Fruit fly (Drosophila melanogaster) whole organism, embryonic: ENCODE data around the gene ast.

ENCODE experiments used
- Bgb ChIP-seq: fragments of 200-800 bp; sonication (Bioruptor generic); IDR thresholded peaks from 2 replicates; pipeline ENCODE4 v1.3.6; 2022; ENCODE audit warnings: missing biosample characterization, missing genetic modification characterization; ENCODE audit not compliant: partially characterized antibody
- CG10267 ChIP-seq: fragments of 200-800 bp; sonication (Bioruptor generic); optimal IDR thresholded peaks from 2 replicates; lab custom pipeline; 2018; ENCODE audit warnings: missing biosample characterization, mild to moderate bottlenecking, missing genetic modification characterization, moderate library complexity
- CG11560 ChIP-seq: fragments of 200-800 bp; sonication (Bioruptor generic); IDR thresholded peaks from 3 replicates; pipeline ENCODE4 v1.3.6; 2022; ENCODE audit warnings: missing biosample characterization, missing genetic modification characterization
- CG12299 ChIP-seq: fragments of 200-800 bp; sonication (Bioruptor generic); optimal IDR thresholded peaks from 2 replicates; lab custom pipeline; 2018; ENCODE audit warnings: missing biosample characterization, mild to moderate bottlenecking, missing genetic modification characterization
- CG1233 ChIP-seq: fragments of 200-800 bp; sonication (Bioruptor generic); optimal IDR thresholded peaks from 4 replicates; lab custom pipeline; 2018; ENCODE audit warnings: missing biosample characterization, mild to moderate bottlenecking, missing genetic modification characterization
- CG13296 ChIP-seq: fragments of 200-800 bp; sonication (Bioruptor generic); optimal IDR thresholded peaks from 3 replicates; lab custom pipeline; 2018; ENCODE audit warnings: missing biosample characterization, mild to moderate bottlenecking, missing genetic modification characterization
- CG13775 ChIP-seq: fragments of 200-800 bp; sonication (Bioruptor generic); optimal IDR thresholded peaks from 3 replicates; lab custom pipeline; 2017; ENCODE audit warnings: missing biosample characterization, mild to moderate bottlenecking, missing genetic modification characterization
- CG14441 ChIP-seq: fragments of 200-800 bp; sonication (Bioruptor generic); IDR thresholded peaks from 2 replicates; pipeline ENCODE4 v1.3.6; 2022; ENCODE audit warnings: missing biosample characterization, missing genetic modification characterization
- CG17802 ChIP-seq: fragments of 200-800 bp; sonication (Bioruptor generic); optimal IDR thresholded peaks from 2 replicates; lab custom pipeline; 2018; ENCODE audit warnings: missing biosample characterization, mild to moderate bottlenecking, missing genetic modification characterization, moderate library complexity
- CG17829 ChIP-seq: fragments of 200-800 bp; optimal IDR thresholded peaks from 2 replicates; lab custom pipeline; 2019; ENCODE audit warnings: missing biosample characterization, mild to moderate bottlenecking, missing genetic modification characterization, moderate library complexity
- CG30431 ChIP-seq: fragments of 200-800 bp; sonication (Bioruptor generic); optimal IDR thresholded peaks from 2 replicates; lab custom pipeline; 2017; ENCODE audit warnings: missing biosample characterization, missing genetic modification characterization
- CG31365 ChIP-seq: fragments of 200-800 bp; sonication (Bioruptor generic); optimal IDR thresholded peaks from 2 replicates; lab custom pipeline; 2018; ENCODE audit warnings: missing biosample characterization, mild to moderate bottlenecking, missing genetic modification characterization
- CG6175 ChIP-seq: fragments of 200-800 bp; sonication (Bioruptor generic); IDR thresholded peaks from 3 replicates; pipeline ENCODE4 v1.3.6; 2022; ENCODE audit warnings: missing biosample characterization, missing genetic modification characterization
- CG6654 ChIP-seq: fragments of 200-800 bp; sonication (Bioruptor generic); optimal IDR thresholded peaks from 2 replicates; lab custom pipeline; 2017; ENCODE audit warnings: missing biosample characterization, mild to moderate bottlenecking, missing genetic modification characterization
- CG6813 ChIP-seq: fragments of 200-800 bp; sonication (Bioruptor generic); optimal IDR thresholded peaks from 2 replicates; lab custom pipeline; 2017; ENCODE audit warnings: missing biosample characterization, missing genetic modification characterization, mild to moderate bottlenecking, moderate library complexity, missing genetic modification reagents
- CG8281 ChIP-seq: fragments of 200-800 bp; sonication (Bioruptor generic); optimal IDR thresholded peaks from 2 replicates; lab custom pipeline; 2018; ENCODE audit warnings: missing biosample characterization, mild to moderate bottlenecking, missing genetic modification characterization, moderate library complexity
- CG9609 ChIP-seq: fragments of 200-800 bp; sonication (Bioruptor generic); optimal IDR thresholded peaks from 3 replicates; lab custom pipeline; 2016; ENCODE audit warnings: missing biosample characterization, missing genetic modification characterization
- CG9932 ChIP-seq: fragments of 200-800 bp; sonication (Bioruptor generic); IDR thresholded peaks from 2 replicates; pipeline ENCODE4 v1.3.6; 2022; ENCODE audit warnings: missing biosample characterization, missing genetic modification characterization
- Dek ChIP-seq: fragments of 200-800 bp; sonication (Bioruptor generic); optimal IDR thresholded peaks from 3 replicates; lab custom pipeline; 2019; ENCODE audit warnings: missing biosample characterization, mild to moderate bottlenecking, missing genetic modification characterization, moderate library complexity
- Doc2 ChIP-seq: fragments of 200-800 bp; sonication (Bioruptor generic); IDR thresholded peaks from 2 replicates; pipeline ENCODE4 v1.3.6; 2022; ENCODE audit warnings: missing biosample characterization, missing genetic modification characterization
- E2f1 ChIP-seq: fragments of 200-800 bp; sonication (Bioruptor generic); IDR thresholded peaks from 2 replicates; pipeline ENCODE4 v1.3.6; 2022; ENCODE audit warnings: missing biosample characterization, missing genetic modification characterization
- Fer3 ChIP-seq: fragments of 200-800 bp; sonication (Bioruptor generic); optimal IDR thresholded peaks from 2 replicates; lab custom pipeline; 2018; ENCODE audit warnings: missing biosample characterization, mild to moderate bottlenecking, missing genetic modification characterization, moderate library complexity
- GATAe ChIP-seq: fragments of 200-800 bp; sonication (Bioruptor generic); conservative IDR thresholded peaks from 2 replicates; pipeline ENCODE4 v1.3.6; 2022; ENCODE audit warnings: missing biosample characterization, missing genetic modification characterization
- MTF-1 ChIP-seq: fragments of 200-800 bp; sonication (Bioruptor generic); optimal IDR thresholded peaks from 2 replicates; lab custom pipeline; 2018; ENCODE audit warnings: missing biosample characterization, mild to moderate bottlenecking, missing genetic modification characterization, borderline replicate concordance
- Mrtf ChIP-seq: fragments of 200-800 bp; sonication (Bioruptor generic); IDR thresholded peaks from 3 replicates; pipeline ENCODE4 v1.3.6; 2022; ENCODE audit warnings: missing biosample characterization, missing genetic modification characterization
- NC2α ChIP-seq: fragments of 200-800 bp; sonication (Bioruptor generic); optimal IDR thresholded peaks from 2 replicates; lab custom pipeline; 2016; ENCODE audit warnings: missing biosample characterization, missing genetic modification characterization
- NK7.1 ChIP-seq: fragments of 200-800 bp; sonication (Bioruptor generic); optimal IDR thresholded peaks from 3 replicates; lab custom pipeline; 2016; ENCODE audit warnings: missing biosample characterization, missing genetic modification characterization
- Opbp ChIP-seq: fragments of 200-800 bp; sonication (Bioruptor generic); IDR thresholded peaks from 3 replicates; pipeline ENCODE4 v1.3.6; 2022; ENCODE audit warnings: missing biosample characterization, missing genetic modification characterization; ENCODE audit not compliant: partially characterized antibody
- Spps ChIP-seq: fragments of 200-800 bp; sonication (Bioruptor generic); optimal IDR thresholded peaks from 2 replicates; lab custom pipeline; 2018; ENCODE audit warnings: missing biosample characterization, mild to moderate bottlenecking, missing genetic modification characterization
- Ssrp ChIP-seq: fragments of 200-800 bp; sonication (Bioruptor generic); optimal IDR thresholded peaks from 2 replicates; lab custom pipeline; 2018; ENCODE audit warnings: missing biosample characterization, mild to moderate bottlenecking, missing genetic modification characterization, moderate library complexity
- TFAM ChIP-seq: fragments of 200-800 bp; sonication (Bioruptor generic); optimal IDR thresholded peaks from 2 replicates; lab custom pipeline; 2017; ENCODE audit warnings: missing biosample characterization, missing genetic modification characterization, inconsistent platforms
- abd-A ChIP-seq: fragments of 200-800 bp; sonication (Bioruptor generic); optimal IDR thresholded peaks from 3 replicates; lab custom pipeline; 2019; ENCODE audit warnings: missing biosample characterization, mild to moderate bottlenecking, missing genetic modification characterization, moderate library complexity
- ac ChIP-seq: fragments of 200-800 bp; sonication (Bioruptor generic); optimal IDR thresholded peaks from 3 replicates; lab custom pipeline; 2017; ENCODE audit warnings: missing biosample characterization, mild to moderate bottlenecking, missing genetic modification characterization
- crp ChIP-seq, 2 experiments: fragments of 200-800 bp; sonication (Bioruptor generic); optimal IDR thresholded peaks; 2 replicates in 1 of 2; 3 replicates in 1 of 2; lab custom pipeline; 2017; ENCODE audit warnings: missing biosample characterization in 2 of 2, missing genetic modification characterization in 2 of 2, mild to moderate bottlenecking in 1 of 2, moderate library complexity in 1 of 2
- dmrt11E ChIP-seq: fragments of 200-800 bp; sonication (Bioruptor generic); optimal IDR thresholded peaks from 3 replicates; lab custom pipeline; 2018; ENCODE audit warnings: missing biosample characterization, mild to moderate bottlenecking, missing genetic modification characterization, moderate library complexity
- dmrt99B ChIP-seq: fragments of 200-800 bp; sonication (Bioruptor generic); optimal IDR thresholded peaks from 2 replicates; lab custom pipeline; 2018; ENCODE audit warnings: missing biosample characterization, mild to moderate bottlenecking, missing genetic modification characterization, moderate library complexity
- dpn ChIP-seq, 2 experiments: fragments of 200-800 bp; sonication (Bioruptor generic); optimal IDR thresholded peaks; 3 replicates each; lab custom pipeline; 2016; ENCODE audit warnings: missing biosample characterization in 2 of 2, missing genetic modification characterization in 2 of 2
- fru ChIP-seq: fragments of >200 bp; optimal IDR thresholded peaks from 2 replicates; lab custom pipeline; 2017
- gce ChIP-seq: fragments of 200-800 bp; sonication (Bioruptor generic); IDR thresholded peaks from 3 replicates; pipeline ENCODE4 v1.3.6; 2022; ENCODE audit warnings: missing biosample characterization, missing genetic modification characterization
- gsb ChIP-seq: fragments of 200-800 bp; sonication (Bioruptor generic); IDR thresholded peaks from 2 replicates; pipeline ENCODE4 v1.3.6; 2022; ENCODE audit warnings: missing biosample characterization, missing genetic modification characterization
- nerfin-2 ChIP-seq: fragments of 200-800 bp; sonication (Bioruptor generic); IDR thresholded peaks from 2 replicates; pipeline ENCODE4 v1.3.6; 2022; ENCODE audit warnings: missing biosample characterization, missing genetic modification characterization; ENCODE audit not compliant: partially characterized antibody
- nmo ChIP-seq: fragments of 200-800 bp; sonication (Bioruptor generic); optimal IDR thresholded peaks from 2 replicates; lab custom pipeline; 2018; ENCODE audit warnings: missing biosample characterization, mild to moderate bottlenecking, missing genetic modification characterization, moderate library complexity
- phol ChIP-seq: fragments of 200-800 bp; sonication (Bioruptor generic); optimal IDR thresholded peaks from 3 replicates; lab custom pipeline; 2018; ENCODE audit warnings: missing biosample characterization, mild to moderate bottlenecking, missing genetic modification characterization, moderate library complexity
- pros ChIP-seq: fragments of 200-800 bp; sonication (Bioruptor generic); optimal IDR thresholded peaks from 3 replicates; lab custom pipeline; 2019; ENCODE audit warnings: missing biosample characterization, mild to moderate bottlenecking, missing genetic modification characterization, moderate library complexity
- sc ChIP-seq, 3 experiments: fragments of >200 bp in 2 of 3; fragments of 200-800 bp in 1 of 3; sonication (Bioruptor generic) in 1 of 3; optimal IDR thresholded peaks; 2 replicates in 2 of 3; 3 replicates in 1 of 3; lab custom pipeline; 2017; ENCODE audit warnings: mild to moderate bottlenecking in 1 of 3, missing biosample characterization in 1 of 3, missing genetic modification characterization in 1 of 3, missing genetic modification reagents in 1 of 3
- stwl ChIP-seq: fragments of 200-800 bp; sonication (Bioruptor generic); optimal IDR thresholded peaks from 3 replicates; lab custom pipeline; 2018; ENCODE audit warnings: missing biosample characterization, mild to moderate bottlenecking, missing genetic modification characterization, moderate library complexity
- tll ChIP-seq, 2 experiments: fragments of 200-800 bp in 1 of 2; fragments of >200 bp in 1 of 2; sonication (Bioruptor generic) in 1 of 2; optimal IDR thresholded peaks; 2 replicates each; lab custom pipeline; 2017 to 2019; ENCODE audit warnings: missing biosample characterization in 2 of 2, missing genetic modification characterization in 2 of 2, mild to moderate bottlenecking in 1 of 2, moderate library complexity in 1 of 2
- unpg ChIP-seq: fragments of 200-800 bp; sonication (Bioruptor generic); optimal IDR thresholded peaks from 3 replicates; lab custom pipeline; 2018; ENCODE audit warnings: missing biosample characterization, mild to moderate bottlenecking, missing genetic modification characterization, moderate library complexity

Gene ast

dm6 chr2L:1077469-1077993, at the start of gene ast, which contains the start of gene S (continued):
- peak; percentile 24; the same call in 1 of the 2 replicates for TF ChIP-seq E2f1 (GFP tag; lab: Robert Waterston, UW)
- TF ChIP-seq NC2α (GFP tag; lab: Kevin White, UChicago) = no peak
- TF ChIP-seq CG17829 = peak; percentile 68
- peak; percentile 50 for TF ChIP-seq CG10267 (tag; lab: Kevin White, UChicago)
- TF ChIP-seq CG1233 (GFP tag; lab: Kevin White, UChicago) = no peak
- TF ChIP-seq Dek = no peak
- TF ChIP-seq CG6813 = peak; percentile 26
- TF ChIP-seq Doc2 (GFP tag; lab: Robert Waterston, UW) = no peak
- TF ChIP-seq sc (optimal IDR thresholded peaks at IDR 0.05; lab: Kevin White, UChicago) = no peak
- no peak for TF ChIP-seq sc (GFP tag; optimal IDR thresholded peaks at IDR 0.05; lab: Kevin White, UChicago)
- no peak for TF ChIP-seq dmrt99B (tag; lab: Kevin White, UChicago)
- no peak for TF ChIP-seq MTF-1 (GFP tag; lab: Kevin White, UChicago)
- TF ChIP-seq CG31365 = peak; percentile 34
- no peak for TF ChIP-seq abd-A (tag; lab: Kevin White, UChicago)
- TF ChIP-seq tll (GFP tag; optimal IDR thresholded peaks at IDR 0.05; lab: Kevin White, UChicago) = no peak
- peak; percentile 99 for TF ChIP-seq Bgb (GFP tag; lab: Robert Waterston, UW)
- TF ChIP-seq CG17802 (tag; lab: Kevin White, UChicago) = no peak
- no peak for TF ChIP-seq Mrtf (GFP tag; lab: Robert Waterston, UW)
- no peak for TF ChIP-seq ac (GFP tag; lab: Kevin White, UChicago)
- TF ChIP-seq gsb (GFP tag; lab: Robert Waterston, UW) = no peak
- peak; percentile 49 for TF ChIP-seq pros (GFP tag; lab: Kevin White, UChicago)
- no peak for TF ChIP-seq TFAM (GFP tag; lab: Kevin White, UChicago)
- no peak for TF ChIP-seq CG8281 (tag; lab: Kevin White, UChicago)
- peak; percentile 51; the same call in 2 of the 3 replicates for TF ChIP-seq CG11560 (tag; lab: Robert Waterston, UW)
- no peak for TF ChIP-seq CG6654 (GFP tag; lab: Kevin White, UChicago)
- TF ChIP-seq CG9609 (GFP tag; lab: Kevin White, UChicago) = peak; percentile 26
- TF ChIP-seq CG9932 (GFP tag; lab: Robert Waterston, UW) = peak; percentile 81
- TF ChIP-seq nmo (GFP tag; lab: Kevin White, UChicago) = peak; percentile 65
- TF ChIP-seq CG6175 (GFP tag; lab: Robert Waterston, UW) = no peak
- TF ChIP-seq Ssrp (tag; lab: Kevin White, UChicago) = no peak
- peak in 1 of 2 experiments; percentile 15 for TF ChIP-seq crp (GFP tag; optimal IDR thresholded peaks at IDR 0.05; lab: Kevin White, UChicago)
- TF ChIP-seq CG13775 (GFP tag; lab: Kevin White, UChicago) = no peak
- peak; percentile 72 for TF ChIP-seq stwl (tag; lab: Kevin White, UChicago)
- no peak for TF ChIP-seq GATAe (GFP tag; lab: Robert Waterston, UW)
- TF ChIP-seq dmrt11E (tag; lab: Kevin White, UChicago) = peak; percentile 2
- TF ChIP-seq phol = peak; percentile 50
- TF ChIP-seq unpg = peak; percentile 25
- peak; percentile 55 for TF ChIP-seq CG12299 (tag; lab: Kevin White, UChicago)
- TF ChIP-seq gce = peak; percentile 35; the same call in 1 of the 3 replicates
- TF ChIP-seq NK7.1 = no peak
- no peak for TF ChIP-seq CG13296 (GFP tag; lab: Kevin White, UChicago)
- no peak for TF ChIP-seq fru (lab: Kevin White, UChicago)
- TF ChIP-seq CG30431 (GFP tag; lab: Kevin White, UChicago) = no peak
- no peak for TF ChIP-seq CG14441
- peak; percentile 99 for TF ChIP-seq Opbp
- peak; percentile 93 for TF ChIP-seq nerfin-2 (GFP tag; lab: Robert Waterston, UW)
- no peak for TF ChIP-seq Spps
- peak; percentile 6 to 23 for TF ChIP-seq dpn (GFP tag; optimal IDR thresholded peaks at IDR 0.05; lab: Kevin White, UChicago)
- no peak for TF ChIP-seq Fer3 (tag; lab: Kevin White, UChicago)
